Worm (Caenorhabditis elegans) whole organism, mixed stage, embryonic: ENCODE results near the gene sptf-2.
A peak's percentile ranks its signal among the peaks of the same experiment; 100 is the strongest.

ENCODE experiments used
- bed-3 ChIP-seq: fragments of 200-800 bp; sonication (Bioruptor generic); optimal IDR thresholded peaks from 3 replicates; lab custom pipeline; 2018; ENCODE audit warnings: mild to moderate bottlenecking, missing genetic modification characterization, moderate library complexity, missing compliant biosample characterization
- blmp-1 ChIP-seq: fragments of 150-350 bp; optimal IDR thresholded peaks from 2 replicates; lab custom pipeline; 2014; ENCODE audit warnings: missing biosample characterization, missing genetic modification characterization
- ceh-39 ChIP-seq: fragments of 150-350 bp; optimal IDR thresholded peaks from 2 replicates; lab custom pipeline; 2014; ENCODE audit warnings: missing biosample characterization, missing genetic modification characterization
- ceh-43 ChIP-seq: fragments of 200-800 bp; sonication (Bioruptor generic); optimal IDR thresholded peaks from 2 replicates; lab custom pipeline; 2018; ENCODE audit warnings: mild to moderate bottlenecking, missing genetic modification characterization, moderate library complexity, missing compliant biosample characterization
- ceh-83 ChIP-seq: fragments of 200-800 bp; sonication (Bioruptor generic); optimal IDR thresholded peaks from 2 replicates; lab custom pipeline; 2018; ENCODE audit warnings: mild to moderate bottlenecking, missing genetic modification characterization, missing compliant biosample characterization
- ces-1 ChIP-seq: fragments of 150-350 bp; optimal IDR thresholded peaks from 2 replicates; lab custom pipeline; 2014; ENCODE audit warnings: missing biosample characterization, missing genetic modification reagents, missing genetic modification characterization
- cnd-1 ChIP-seq: fragments of 200-800 bp; sonication (Bioruptor generic); optimal IDR thresholded peaks from 2 replicates; lab custom pipeline; 2018; ENCODE audit warnings: mild to moderate bottlenecking, missing genetic modification characterization, missing compliant biosample characterization
- drap-1 ChIP-seq: fragments of 200-800 bp; sonication (Bioruptor generic); optimal IDR thresholded peaks from 3 replicates; lab custom pipeline; 2018; ENCODE audit warnings: mild to moderate bottlenecking, missing genetic modification characterization, missing compliant biosample characterization
- elt-1 ChIP-seq: sonication (generic microtip); optimal IDR thresholded peaks from 2 replicates; lab custom pipeline; 2017; ENCODE audit warnings: missing genetic modification characterization, mild to moderate bottlenecking, missing compliant biosample characterization, antibody characterized with exemption, moderate library complexity, borderline replicate concordance; ENCODE audit not compliant: insufficient read depth
- elt-3 ChIP-seq: fragments of 150-350 bp; optimal IDR thresholded peaks from 2 replicates; lab custom pipeline; 2014; ENCODE audit warnings: missing biosample characterization, missing genetic modification characterization
- flh-1 ChIP-seq: fragments of 200-800 bp; sonication (Bioruptor generic); optimal IDR thresholded peaks from 2 replicates; lab custom pipeline; 2018; ENCODE audit warnings: mild to moderate bottlenecking, missing genetic modification characterization, moderate library complexity, missing compliant biosample characterization
- ham-2 ChIP-seq: fragments of 200-800 bp; sonication (Bioruptor generic); optimal IDR thresholded peaks from 2 replicates; lab custom pipeline; 2018; ENCODE audit warnings: mild to moderate bottlenecking, missing genetic modification characterization, missing compliant biosample characterization
- hlh-1 ChIP-seq: fragments of 150-350 bp; optimal IDR thresholded peaks from 2 replicates; lab custom pipeline; 2014; ENCODE audit warnings: missing biosample characterization, missing genetic modification reagents, missing genetic modification characterization
- lin-13 ChIP-seq: fragments of 150-350 bp; optimal IDR thresholded peaks from 2 replicates; lab custom pipeline; 2014; ENCODE audit warnings: missing biosample characterization, missing genetic modification characterization
- lin-32 ChIP-seq: fragments of 200-800 bp; sonication (Bioruptor generic); optimal IDR thresholded peaks from 2 replicates; lab custom pipeline; 2018; ENCODE audit warnings: mild to moderate bottlenecking, missing genetic modification characterization, missing compliant biosample characterization
- lsy-2 ChIP-seq: fragments of 150-350 bp; optimal IDR thresholded peaks from 2 replicates; lab custom pipeline; 2014; ENCODE audit warnings: missing biosample characterization, missing genetic modification characterization
- mab-5 ChIP-seq: fragments of 150-350 bp; optimal IDR thresholded peaks from 2 replicates; lab custom pipeline; 2014; ENCODE audit warnings: missing biosample characterization, missing genetic modification characterization
- mep-1 ChIP-seq: fragments of 150-350 bp; optimal IDR thresholded peaks from 2 replicates; lab custom pipeline; 2017; ENCODE audit warnings: missing biosample characterization, missing genetic modification reagents, missing genetic modification characterization, inconsistent platforms
- nhr-12 ChIP-seq: fragments of 150-350 bp; optimal IDR thresholded peaks from 2 replicates; lab custom pipeline; 2014; ENCODE audit warnings: missing biosample characterization, missing genetic modification characterization
- nhr-237 ChIP-seq: fragments of 150-350 bp; optimal IDR thresholded peaks from 2 replicates; lab custom pipeline; 2014; ENCODE audit warnings: missing biosample characterization, missing genetic modification characterization
- nhr-28 ChIP-seq: fragments of 150-350 bp; optimal IDR thresholded peaks from 2 replicates; lab custom pipeline; 2014; ENCODE audit warnings: missing biosample characterization, missing genetic modification characterization
- pha-4 ChIP-seq: fragments of 150-350 bp; optimal IDR thresholded peaks from 2 replicates; lab custom pipeline; 2018; ENCODE audit warnings: missing biosample characterization, missing genetic modification reagents, missing genetic modification characterization
- sem-2 ChIP-seq: fragments of 200-800 bp; sonication (Bioruptor generic); optimal IDR thresholded peaks from 2 replicates; lab custom pipeline; 2018; ENCODE audit warnings: mild to moderate bottlenecking, missing genetic modification characterization, missing compliant biosample characterization
- sptf-1 ChIP-seq: sonication (generic microtip); optimal IDR thresholded peaks from 2 replicates; lab custom pipeline; 2017; ENCODE audit warnings: mild to moderate bottlenecking, missing genetic modification characterization, moderate library complexity, missing compliant biosample characterization
- tbx-8 ChIP-seq: fragments of 200-800 bp; sonication (Bioruptor generic); optimal IDR thresholded peaks from 2 replicates; lab custom pipeline; 2018; ENCODE audit warnings: mild to moderate bottlenecking, missing genetic modification characterization, moderate library complexity, missing compliant biosample characterization
- unc-39 ChIP-seq: fragments of 150-350 bp; optimal IDR thresholded peaks from 2 replicates; lab custom pipeline; 2014; ENCODE audit warnings: missing biosample characterization, missing genetic modification characterization
- ztf-11 ChIP-seq: fragments of 150-350 bp; optimal IDR thresholded peaks from 2 replicates; lab custom pipeline; 2014; ENCODE audit warnings: missing biosample characterization, missing genetic modification characterization

The sptf-2 gene

DNA sequence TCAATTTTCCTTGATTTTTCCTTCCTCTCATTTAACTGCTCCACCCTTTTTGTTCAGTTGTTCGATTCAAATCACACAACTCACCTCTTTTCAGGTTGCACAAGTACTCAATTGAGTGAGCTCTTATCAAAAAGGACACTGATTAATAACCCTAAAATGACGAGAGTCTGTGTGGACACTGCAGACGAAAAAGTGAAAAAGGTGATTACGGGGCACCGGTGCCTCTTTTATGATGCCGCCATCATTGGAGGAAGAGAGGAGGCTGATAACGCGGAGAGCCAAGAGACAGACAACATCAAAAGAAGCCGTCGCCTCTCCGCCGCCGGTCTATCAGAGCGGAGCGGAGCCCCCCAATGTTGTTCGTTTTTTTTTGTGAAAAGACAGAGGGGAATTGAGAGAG lies at the start of gene sptf-2:
Gene sptf-2, plus strand, starts transcription at position 297 of the 400 bp plus-strand sequence.
- no peak for TF ChIP-seq elt-3 (tag; lab: Kevin White, UChicago)

DNA sequence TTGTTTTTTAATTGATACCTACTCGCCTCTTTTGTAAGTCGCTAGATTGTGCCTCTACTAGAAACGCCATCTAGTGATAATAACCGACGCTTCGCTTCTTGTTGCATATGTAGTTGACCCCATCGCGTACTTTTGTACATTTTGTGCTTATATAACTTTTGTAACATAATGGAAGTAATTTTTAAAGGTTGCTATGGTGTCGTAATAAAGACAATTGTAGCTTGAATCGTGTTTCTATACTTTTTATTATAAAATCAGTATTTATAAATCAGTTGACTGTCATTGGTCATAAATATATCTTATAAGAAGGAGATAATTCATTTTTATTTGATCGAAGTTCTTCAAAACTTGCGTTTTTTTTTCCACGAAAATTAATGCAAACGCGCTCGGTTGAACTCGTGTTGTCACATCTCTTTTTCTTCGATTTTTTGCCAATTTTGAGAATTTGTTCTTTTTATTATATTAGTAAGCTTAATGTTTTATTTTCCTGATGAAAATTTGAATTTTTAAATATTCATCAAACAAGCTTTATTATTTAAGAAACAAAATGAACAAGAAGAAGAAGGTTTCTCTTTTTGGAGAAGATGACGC lies 47.7 kb upstream of the sptf-2 start, which contains the start of gene F54C9.9:
Gene F54C9.9, plus strand, starts transcription at position 541 of the 591 bp plus-strand sequence.
- no peak for TF ChIP-seq ceh-39
- peak; percentile 9 for TF ChIP-seq lsy-2
- TF ChIP-seq unc-39 = no peak

DNA sequence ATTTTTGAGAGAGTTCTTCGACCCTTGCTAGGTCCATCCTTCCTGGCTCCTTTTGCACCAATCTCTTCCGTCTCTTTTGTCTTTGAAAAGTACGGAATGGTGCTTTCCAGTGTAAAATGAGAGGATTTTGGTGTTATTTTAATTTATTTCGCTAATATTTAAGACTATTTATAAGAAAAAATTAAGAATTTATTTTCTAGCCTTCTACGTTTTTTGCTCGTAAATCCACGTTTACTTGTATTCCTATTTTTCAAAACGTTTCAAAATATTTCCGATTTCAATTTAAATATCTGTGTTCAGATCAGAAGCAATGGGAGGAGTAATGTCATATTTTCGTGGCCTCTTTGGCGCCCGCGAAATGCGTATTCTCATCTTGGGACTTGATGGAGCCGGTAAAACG lies 43.6 kb upstream of the sptf-2 start, which contains the start of gene arl-1:
Gene arl-1, plus strand, starts transcription at position 301 of the 400 bp plus-strand sequence.
- TF ChIP-seq nhr-12 (tag; lab: Kevin White, UChicago) = no peak
- TF ChIP-seq, all 35 proteins: peak for 0

DNA sequence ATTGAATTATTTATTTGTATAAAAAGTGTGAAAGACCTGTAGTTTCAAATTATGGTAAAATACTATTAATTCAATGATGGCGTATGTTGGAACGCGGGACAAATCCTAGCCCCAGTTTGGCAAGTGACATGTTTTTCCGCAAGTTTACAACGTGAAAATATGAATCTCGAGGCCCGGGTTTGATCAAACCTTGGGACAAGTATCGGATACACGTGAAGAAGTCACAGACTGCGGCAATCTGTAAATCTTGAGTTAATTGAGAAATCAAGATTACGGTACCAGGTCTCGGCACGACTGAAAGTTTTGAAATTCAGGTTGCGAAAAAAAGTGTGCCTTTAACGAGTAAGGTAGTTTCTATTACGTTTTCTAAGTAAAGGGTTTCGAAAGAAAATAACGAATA lies 42.2 kb upstream of the sptf-2 start:
- TF ChIP-seq unc-39 = no peak
- no peak for TF ChIP-seq lin-32 (GFP tag; lab: Kevin White, UChicago)
- TF ChIP-seq flh-1 (GFP tag; lab: Kevin White, UChicago) = no peak
- TF ChIP-seq ces-1 (GFP tag; lab: Kevin White, UChicago) = no peak

DNA sequence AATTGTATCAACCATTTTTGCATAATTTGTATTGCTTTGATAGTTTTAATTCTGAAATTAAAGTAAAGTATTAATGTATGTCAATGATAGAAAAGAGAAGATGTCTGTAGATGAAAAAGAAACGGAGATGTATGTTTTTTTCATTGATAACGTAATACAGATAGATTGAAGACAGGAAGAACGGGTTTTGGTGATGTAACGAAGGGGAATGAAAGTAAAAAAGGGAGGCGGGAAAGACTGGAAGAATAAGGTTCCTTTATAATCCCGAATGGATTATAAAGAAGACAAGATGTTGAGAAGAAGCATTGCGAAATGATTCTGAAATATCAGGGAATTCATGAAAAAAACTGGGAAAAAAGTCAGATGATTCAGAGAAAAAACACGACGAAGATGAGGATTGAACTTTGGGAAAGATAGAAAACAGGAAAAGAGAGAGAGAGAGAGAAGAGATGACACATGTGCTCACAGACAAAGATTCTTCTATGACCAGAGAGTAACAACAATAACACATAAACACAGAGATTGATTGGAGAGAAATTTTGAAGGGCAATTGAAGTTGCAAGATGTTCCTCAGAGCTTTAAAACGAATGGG lies 40.1 kb upstream of the sptf-2 start, which contains the start of gene F54C9.11:
Gene F54C9.11, minus strand, starts transcription at position 51 of the 592 bp plus-strand sequence.
- TF ChIP-seq ztf-11 (no peak), hlh-1 (tag; lab: Kevin White, UChicago) (no peak), sem-2 (GFP tag; lab: Kevin White, UChicago) (no peak), ces-1 (GFP tag; lab: Kevin White, UChicago) (no peak), elt-3 (tag; lab: Kevin White, UChicago) (no peak), pha-4 (tag; lab: Kevin White, UChicago) (no peak), unc-39 (no peak), bed-3 (GFP tag; lab: Kevin White, UChicago) (no peak), nhr-237 (tag; lab: Kevin White, UChicago) (no peak), mep-1 (no peak), blmp-1 (no peak), tbx-8 (GFP tag; lab: Kevin White, UChicago) (no peak), sptf-1 (tag; lab: Kevin White, UChicago) (no peak), lin-13 (tag; lab: Kevin White, UChicago) (no peak), drap-1 (GFP tag; lab: Kevin White, UChicago) (no peak), mab-5 (tag; lab: Kevin White, UChicago) (no peak), lin-32 (GFP tag; lab: Kevin White, UChicago) (no peak), ceh-43 (GFP tag; lab: Kevin White, UChicago) (no peak)

DNA sequence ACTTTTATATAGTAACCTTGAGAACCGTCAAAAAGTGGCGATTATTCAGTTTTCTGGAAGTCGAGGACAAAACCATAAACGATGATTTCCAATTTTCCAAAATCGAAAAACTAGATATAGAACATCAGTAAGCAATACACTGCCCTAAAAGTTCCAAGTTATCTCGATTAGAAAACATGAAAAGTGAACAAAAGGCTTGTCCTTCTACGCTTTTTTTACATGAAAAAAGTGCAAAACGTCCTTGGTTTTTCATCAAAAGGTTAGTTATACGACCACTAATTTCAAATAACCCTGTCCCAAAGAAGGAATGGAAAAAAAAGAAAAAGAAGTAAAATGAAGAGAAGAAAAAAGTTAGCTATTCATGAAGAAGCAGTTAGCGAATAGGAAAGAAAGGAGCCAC lies 39.3 kb upstream of the sptf-2 start:
- no peak for TF ChIP-seq ztf-11
- no peak for TF ChIP-seq ces-1 (GFP tag; lab: Kevin White, UChicago)
- no peak for TF ChIP-seq cnd-1 (tag; lab: Kevin White, UChicago)
- TF ChIP-seq mep-1 = no peak
- TF ChIP-seq elt-3 (tag; lab: Kevin White, UChicago) = no peak
- no peak for TF ChIP-seq elt-1 (tag; lab: Kevin White, UChicago)
- no peak for TF ChIP-seq bed-3 (GFP tag; lab: Kevin White, UChicago)
- TF ChIP-seq, all 35 proteins: peak for 0

DNA sequence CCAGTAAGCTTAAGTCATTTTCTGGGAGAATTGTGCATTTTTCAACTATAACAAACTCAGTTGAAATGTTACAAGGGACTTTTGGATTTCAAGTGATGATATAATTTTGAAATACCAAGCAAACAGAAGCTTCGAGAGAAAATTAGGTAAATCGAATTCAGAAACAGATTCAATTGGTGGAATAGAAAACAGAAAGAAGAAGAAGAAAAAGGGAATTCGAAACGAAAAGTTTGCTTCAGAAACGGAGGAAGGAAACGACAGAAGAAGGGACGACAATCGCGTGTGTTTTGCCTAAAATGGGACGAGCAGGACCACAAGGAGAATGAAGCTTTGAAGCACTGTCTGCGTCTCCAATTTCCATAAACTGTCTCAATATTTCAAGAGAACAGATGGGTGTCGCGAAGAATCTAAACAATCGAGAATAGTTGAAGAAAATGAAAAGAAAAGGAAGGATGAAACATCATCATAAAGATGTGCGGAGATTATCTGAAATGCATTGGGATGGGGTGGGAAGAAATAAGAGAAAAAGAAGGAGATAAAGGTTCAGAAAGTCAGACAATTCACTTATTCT lies 37.5 kb upstream of the sptf-2 start:
- TF ChIP-seq drap-1 (GFP tag; lab: Kevin White, UChicago) (no peak), nhr-28 (tag; lab: Kevin White, UChicago) (no peak), ceh-83 (GFP tag; lab: Kevin White, UChicago) (no peak), ham-2 (GFP tag; lab: Kevin White, UChicago) (no peak), lin-32 (GFP tag; lab: Kevin White, UChicago) (no peak), unc-39 (no peak), sptf-1 (tag; lab: Kevin White, UChicago) (no peak), elt-1 (tag; lab: Kevin White, UChicago) (peak; percentile 43), ces-1 (GFP tag; lab: Kevin White, UChicago) (peak; percentile 99)
